Fruit fly (Drosophila melanogaster) ovary, adult (tissue): ENCODE measurements around the gene Droj2.

Experiments
- CG17801 ChIP-seq: fragments of 200-800 bp; optimal IDR thresholded peaks from 2 replicates; lab custom pipeline; 2019; ENCODE audit warnings: missing biosample characterization, mild to moderate bottlenecking, missing genetic modification characterization, moderate library complexity; ENCODE audit not compliant: partially characterized antibody

Droj2 gene

dm6 chr3R:13381744-13382435, at the start of gene Droj2, which contains the start of gene mRpS21:
Droj2 (plus strand) TSS chr3R:13382106.
mRpS21 (minus strand) TSS chr3R:13381809.
- TF ChIP-seq CG17801, result peak; percentile 27

DNA sequence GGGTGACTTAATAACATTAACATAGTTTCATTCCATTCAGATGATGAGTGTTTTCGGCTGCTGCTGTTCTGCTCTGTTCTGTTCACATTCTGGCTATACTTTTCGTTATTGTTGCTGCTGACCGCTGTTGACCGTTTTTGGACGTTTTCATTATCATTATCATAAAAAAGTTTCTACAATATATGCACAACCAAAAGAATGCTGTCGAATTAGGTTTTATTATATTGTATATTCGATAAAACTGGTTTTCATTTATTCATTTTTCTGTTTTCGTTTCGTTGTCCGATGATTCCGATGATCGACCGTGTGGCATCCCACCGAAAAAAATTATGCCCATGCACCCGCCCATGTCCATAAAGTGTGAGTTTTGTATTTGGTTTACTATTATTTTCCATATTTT, 48.9 kb upstream of the Droj2 start:
- TF ChIP-seq CG17801, result no peak

- TF ChIP-seq CG17801, result no peak
Measured at dm6 chr3R:13334007-13334406, 47.9 kb upstream of the Droj2 start, which contains the start of gene PK2-R2. PK2-R2 (minus strand) TSS chr3R:13334166.

dm6 chr3R:13338030-13338429, 43.9 kb upstream of the Droj2 start, which contains the start of gene PK2-R1:
PK2-R1 (plus strand) TSS chr3R:13338330.
- no peak for TF ChIP-seq CG17801

DNA sequence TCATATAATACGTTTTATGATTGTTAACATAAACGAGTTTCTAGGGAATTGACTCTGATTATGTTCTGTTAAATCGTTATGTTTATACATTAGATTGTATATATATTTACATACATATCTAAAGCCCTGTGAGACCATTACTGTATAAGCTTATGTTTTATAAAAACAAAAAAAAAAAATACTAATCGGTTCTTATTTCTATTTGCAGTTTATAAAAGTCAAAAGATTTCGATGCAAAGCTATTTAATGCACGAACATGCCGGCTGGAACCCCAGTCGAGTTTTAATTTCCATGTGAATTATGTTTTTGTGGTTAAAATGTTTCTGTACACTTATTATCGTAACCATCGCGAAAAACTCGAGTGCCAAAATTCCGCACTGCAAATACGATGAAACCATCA, 28.5 kb upstream of the Droj2 start, which contains the start of gene mthl12:
mthl12 (plus strand) TSS at position 301 of the 400 bp plus-strand sequence.
- no peak for TF ChIP-seq CG17801

dm6 chr3R:13356960-13357359, 24.9 kb upstream of the Droj2 start:
- TF ChIP-seq CG17801, result no peak

- no peak for TF ChIP-seq CG17801
Measured at dm6 chr3R:13360108-13360507, 21.8 kb upstream of the Droj2 start.

dm6 chr3R:13363347-13363994, 18.4 kb upstream of the Droj2 start:
- no peak for TF ChIP-seq CG17801

dm6 chr3R:13364175-13365174, 17.4 kb upstream of the Droj2 start, which contains the start of gene Dic1:
Dic1 (plus strand) TSS chr3R:13364938.
- TF ChIP-seq CG17801, result peak; percentile 95

- no peak for TF ChIP-seq CG17801
Measured at dm6 chr3R:13365665-13366414, 16.1 kb upstream of the Droj2 start.

DNA sequence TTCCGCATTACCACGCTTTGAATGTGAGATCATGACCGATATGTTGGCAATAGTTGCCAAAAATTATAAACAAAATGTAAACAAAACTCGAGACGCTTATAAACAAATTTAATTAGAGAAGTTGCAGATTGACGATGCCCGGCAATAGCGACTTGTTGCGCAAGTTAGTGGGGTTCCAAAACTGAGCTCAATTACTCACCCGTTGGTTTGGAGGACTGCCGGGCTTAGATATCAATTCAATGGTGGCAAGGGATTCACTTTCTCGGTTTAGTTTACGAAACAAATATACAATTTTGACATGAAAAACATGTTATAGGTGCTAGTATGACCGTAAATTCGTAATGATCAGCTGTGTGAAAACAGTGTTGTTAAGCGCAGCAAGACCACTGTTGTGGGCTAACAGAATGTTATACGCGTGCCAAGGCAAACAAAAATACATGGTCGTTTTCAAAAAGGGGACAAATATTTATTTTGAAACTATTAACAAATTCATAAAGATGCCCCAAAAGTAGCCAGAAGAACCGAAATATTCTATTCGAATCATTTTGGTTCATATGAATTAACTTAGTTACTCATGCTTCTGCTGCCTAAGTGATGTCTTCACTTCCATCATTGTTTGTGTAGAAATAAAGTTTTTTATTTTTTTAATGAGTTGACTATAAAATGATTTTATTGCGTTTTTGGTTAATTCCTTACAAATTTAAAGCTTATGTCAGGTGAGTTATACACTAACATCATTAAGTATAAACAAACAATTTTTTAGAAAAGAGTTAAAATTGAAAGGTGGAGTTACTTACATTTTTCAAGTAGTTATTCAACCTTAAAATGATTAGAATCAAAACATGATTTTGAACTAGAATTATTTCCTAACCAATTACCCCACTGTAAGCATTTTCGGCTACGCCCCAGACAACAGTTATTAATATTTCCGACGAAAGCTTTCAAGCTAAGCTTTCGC, 15.1 kb upstream of the Droj2 start, which contains the start of gene Elp6:
Elp6 (minus strand) TSS at position 350 of the 958 bp plus-strand sequence.
- TF ChIP-seq CG17801, result peak; percentile 36

dm6 chr3R:13369348-13369747, 12.6 kb upstream of the Droj2 start, which contains the start of gene CheA87a:
CheA87a (plus strand) TSS chr3R:13369648.
- no peak for TF ChIP-seq CG17801

- no peak for TF ChIP-seq CG17801
Measured at dm6 chr3R:13371840-13372680, 9.8 kb upstream of the Droj2 start, which contains the start of the genes Lip3 and CG34309. Lip3 (minus strand) TSS chr3R:13371904. CG34309 (plus strand) TSS chr3R:13372630.
